Worm (Caenorhabditis elegans) whole organism, L4 larva: ENCODE data around the gene F59A1.6.

Experiments used
- ces-1 ChIP-seq: fragments of 150-350 bp; sonication (generic microtip); optimal IDR thresholded peaks from 4 replicates; lab custom pipeline; 2014; ENCODE audit warnings: missing biosample characterization, missing genetic modification reagents, missing genetic modification characterization
- lin-13 ChIP-seq: fragments of 150-350 bp; optimal IDR thresholded peaks from 2 replicates; lab custom pipeline; 2014; ENCODE audit warnings: missing biosample characterization, missing genetic modification reagents, missing genetic modification characterization
- lin-29 ChIP-seq: fragments of 200-800 bp; sonication (Bioruptor generic); IDR thresholded peaks from 2 replicates; pipeline ENCODE4 v1.3.6; 2022; ENCODE audit warnings: missing genetic modification reagents, missing genetic modification characterization, missing compliant biosample characterization
- mep-1 ChIP-seq: fragments of 150-350 bp; sonication (generic microtip); optimal IDR thresholded peaks from 3 replicates; lab custom pipeline; 2014; ENCODE audit warnings: missing biosample characterization, missing genetic modification characterization
- nhr-77 ChIP-seq: fragments of 150-350 bp; optimal IDR thresholded peaks from 2 replicates; lab custom pipeline; 2014; ENCODE audit warnings: missing biosample characterization, missing genetic modification characterization
- spr-1 ChIP-seq: sonication (generic microtip); optimal IDR thresholded peaks from 2 replicates; lab custom pipeline; 2016; ENCODE audit warnings: mild to moderate bottlenecking, missing genetic modification characterization, missing compliant biosample characterization
- tag-97 ChIP-seq: fragments of 200-800 bp; sonication (Bioruptor generic); IDR thresholded peaks from 2 replicates; pipeline ENCODE4 v1.3.6; 2022; ENCODE audit warnings: missing genetic modification characterization, missing compliant biosample characterization

DNA sequence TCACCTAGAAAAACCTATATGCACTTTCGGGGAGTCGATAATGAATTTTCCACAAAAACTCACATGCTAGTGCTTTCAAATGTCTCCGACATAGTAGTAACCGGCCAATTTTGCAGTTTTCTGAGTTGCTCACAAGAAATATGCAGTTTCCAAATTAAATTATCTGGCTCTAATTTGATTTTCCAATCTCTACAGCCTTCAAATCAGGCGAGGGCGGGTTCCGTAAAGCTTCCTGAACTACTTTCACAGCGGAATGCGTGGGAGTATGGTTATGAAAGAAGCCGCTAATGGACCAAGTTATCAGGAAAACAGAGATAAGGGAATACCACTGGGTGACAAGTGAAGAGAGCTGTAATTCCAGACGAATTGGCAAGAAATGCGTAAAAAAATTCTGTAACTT, 19.0 kb upstream of the F59A1.6 start, which contains the start of gene F59A1.11:
- no peak for TF ChIP-seq tag-97 (GFP tag; lab: Robert Waterston, UW)
- no peak for TF ChIP-seq lin-29 (GFP tag; lab: Robert Waterston, UW)
- no peak for TF ChIP-seq spr-1 (tag; lab: Kevin White, UChicago)
- TF ChIP-seq lin-13 = no peak
- TF ChIP-seq nhr-77 (tag; lab: Kevin White, UChicago) = no peak
- no peak for TF ChIP-seq mep-1 (tag; lab: Kevin White, UChicago)
- no peak for TF ChIP-seq ces-1
